Worm (Caenorhabditis elegans) whole organism, midembryonic: ENCODE data around the gene eif-2Bepsilon.

ENCODE experiments used
- ref-1 ChIP-seq: fragments of 200-800 bp; sonication (Bioruptor generic); conservative IDR thresholded peaks from 2 replicates; pipeline ENCODE4 v1.3.6; 2022; ENCODE audit warnings: missing genetic modification reagents, missing genetic modification characterization, missing compliant biosample characterization
- ztf-23 ChIP-seq: fragments of 200-800 bp; sonication (Bioruptor generic); IDR thresholded peaks from 2 replicates; pipeline ENCODE4 v1.3.6; 2022; ENCODE audit warnings: missing genetic modification reagents, missing genetic modification characterization, missing compliant biosample characterization
- ztf-29 ChIP-seq: fragments of 200-800 bp; sonication (Bioruptor generic); IDR thresholded peaks from 2 replicates; pipeline ENCODE4 v1.3.6; 2022; ENCODE audit warnings: missing genetic modification reagents, missing genetic modification characterization, missing compliant biosample characterization

DNA sequence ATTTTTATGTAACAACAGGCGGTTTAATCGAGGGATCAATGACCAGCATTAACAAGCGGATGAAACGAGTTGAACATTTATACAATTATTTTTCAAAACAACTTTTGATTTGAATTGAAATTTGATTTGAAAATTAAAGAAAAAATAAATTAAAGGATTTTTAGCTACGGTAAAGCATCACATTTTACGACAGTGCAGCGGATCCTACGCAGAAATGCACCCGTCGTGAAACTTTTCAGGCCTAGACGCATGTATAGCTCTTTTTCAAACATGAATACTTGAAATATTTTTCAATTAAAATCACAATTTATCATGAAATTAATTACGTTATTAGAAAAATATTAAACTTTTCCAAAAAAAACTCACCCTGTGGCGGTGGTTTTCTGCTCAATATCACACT lies 39.4 kb downstream of the eif-2Bepsilon start:
- TF ChIP-seq ztf-23 (no peak), ref-1 (GFP tag; lab: Robert Waterston, UW) (no peak), ztf-29 (GFP tag; lab: Robert Waterston, UW) (no peak)
